Worm (Caenorhabditis elegans): Measurements from ENCODE around the gene garr-1.

garr-1 gene

DNA sequence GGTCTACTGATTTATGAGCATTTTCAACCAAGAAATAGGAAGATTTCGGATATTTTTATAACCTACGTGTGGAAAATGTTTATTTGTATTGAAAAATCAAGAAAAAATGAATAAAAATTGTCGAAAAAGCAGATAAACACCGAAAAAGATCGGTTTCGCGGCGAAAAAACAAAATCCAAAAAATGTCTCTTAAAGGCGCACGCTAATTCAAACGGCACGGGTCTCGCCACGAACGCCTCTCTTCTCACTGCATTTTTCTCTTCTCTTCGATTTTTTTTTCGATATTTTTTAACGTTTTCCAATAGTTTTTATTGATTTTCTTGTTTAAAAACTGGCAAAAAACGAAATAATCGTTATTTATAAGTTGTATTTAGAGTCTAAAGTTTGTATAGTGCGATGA is 422 bp upstream of the garr-1 start (continued):
- TF ChIP-seq C34F6.9 (tag; optimal IDR thresholded peaks at IDR 0.05): peak; percentile 59
- TF ChIP-seq egl-27 (tag; optimal IDR thresholded peaks at IDR 0.05): no peak
- TF ChIP-seq lsy-2 (tag; optimal IDR thresholded peaks at IDR 0.05): peak in 1 of 2 experiments; percentile 67
- no peak for TF ChIP-seq alr-1 (tag; optimal IDR thresholded peaks at IDR 0.05)
- peak; percentile 6 for TF ChIP-seq ztf-4 (tag; optimal IDR thresholded peaks at IDR 0.05)
- no peak for TF ChIP-seq F13H6.1 (tag; optimal IDR thresholded peaks at IDR 0.05)
- no peak for TF ChIP-seq peb-1 (tag; optimal IDR thresholded peaks at IDR 0.05)
- no peak for TF ChIP-seq ztf-11 (tag; optimal IDR thresholded peaks at IDR 0.05)
- no peak for TF ChIP-seq ZK546.5 (tag; optimal IDR thresholded peaks at IDR 0.05)
- no peak for TF ChIP-seq unc-39 (tag; optimal IDR thresholded peaks at IDR 0.05)

DNA sequence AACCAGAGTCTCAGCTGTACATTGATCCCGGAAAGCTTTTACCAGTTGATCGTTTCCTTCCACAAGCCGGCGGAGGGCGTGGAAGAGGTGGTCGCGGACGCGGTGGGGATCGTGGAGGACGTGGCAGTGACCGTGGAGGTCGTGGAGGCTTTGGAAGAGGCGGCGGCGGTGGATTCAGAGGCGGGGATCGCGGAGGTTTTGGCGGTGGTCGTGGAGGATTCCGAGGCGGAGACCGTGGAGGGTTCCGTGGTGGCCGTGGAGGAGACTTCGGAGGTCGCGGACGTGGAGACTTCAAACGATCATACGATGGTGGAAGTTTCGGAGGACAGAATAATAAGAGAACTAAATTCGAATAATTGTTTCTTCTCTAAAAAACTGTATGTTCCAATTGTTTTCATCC is 629 bp downstream of the garr-1 start:
- no peak for TF ChIP-seq skn-1 (tag; optimal IDR thresholded peaks at IDR 0.05)
- no peak for TF ChIP-seq ZK546.5 (tag; optimal IDR thresholded peaks at IDR 0.05)
- no peak for TF ChIP-seq R02D3.7 (tag; optimal IDR thresholded peaks at IDR 0.05)
- TF ChIP-seq nhr-23 (tag; optimal IDR thresholded peaks at IDR 0.05): no peak
- no peak for TF ChIP-seq Y55F3AM.14 (GFP tag; optimal IDR thresholded peaks at IDR 0.05)
- TF ChIP-seq nhr-129 (tag; optimal IDR thresholded peaks at IDR 0.05): no peak
- TF ChIP-seq crh-2 (tag; optimal IDR thresholded peaks at IDR 0.05): no peak

DNA sequence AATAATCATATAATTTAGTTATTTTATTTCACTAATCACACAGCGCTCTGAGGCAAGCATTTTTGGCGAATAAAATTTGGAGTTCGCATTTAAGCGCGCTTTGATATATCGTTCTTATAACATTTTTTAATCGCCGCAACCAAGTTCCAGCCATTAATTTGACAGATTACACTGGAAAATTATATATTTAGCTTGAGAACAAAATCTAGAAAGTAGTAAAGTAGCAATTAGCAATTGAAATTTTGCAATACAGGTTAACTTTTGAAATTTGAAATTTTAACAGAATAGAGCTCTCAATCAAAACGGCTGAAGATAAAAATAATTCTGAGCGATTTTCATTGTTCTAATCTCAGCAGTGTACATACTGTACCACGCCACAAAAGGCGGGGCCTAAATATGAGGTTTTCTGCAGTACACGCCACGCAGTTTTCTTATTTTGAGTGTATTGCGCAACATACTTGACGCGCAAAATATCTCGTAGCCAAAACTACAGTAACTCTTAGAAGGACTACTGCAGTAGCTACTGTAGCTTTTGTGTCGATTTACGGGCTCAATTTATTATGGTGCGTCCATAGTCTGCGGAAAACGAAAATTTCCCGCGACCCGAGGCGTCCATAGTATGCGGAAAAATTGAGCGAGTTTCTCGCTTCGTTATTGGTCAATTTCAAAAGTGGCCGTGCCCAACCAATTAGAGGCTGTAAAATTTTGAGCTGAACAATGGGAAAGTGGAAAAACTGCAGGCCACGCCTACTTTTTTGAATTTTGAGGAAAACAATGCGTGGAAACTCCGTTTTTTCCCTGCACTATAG is 1.3 kb downstream of the garr-1 start:
- TF ChIP-seq ceh-82 (tag; optimal IDR thresholded peaks at IDR 0.05) (no peak), ceh-16 (tag; optimal IDR thresholded peaks at IDR 0.05) (no peak), F13H6.1 (tag; optimal IDR thresholded peaks at IDR 0.05) (no peak), mdl-1 (tag; optimal IDR thresholded peaks at IDR 0.05) (no peak), nhr-129 (tag; optimal IDR thresholded peaks at IDR 0.05) (no peak), sma-9 (GFP tag; optimal IDR thresholded peaks at IDR 0.05) (no peak), sma-9 (tag; optimal IDR thresholded peaks at IDR 0.05) (no peak), crh-2 (tag; optimal IDR thresholded peaks at IDR 0.05) (no peak), ztf-11 (tag; optimal IDR thresholded peaks at IDR 0.05) (no peak), blmp-1 (tag; optimal IDR thresholded peaks at IDR 0.05; ENCODE audit: insufficient read depth) (no peak), nhr-21 (tag; optimal IDR thresholded peaks at IDR 0.05) (no peak), ztf-1 (GFP tag; conservative IDR thresholded peaks at IDR 0.05) (no peak), nhr-10 (tag; optimal IDR thresholded peaks at IDR 0.05) (no peak), elt-3 (tag; optimal IDR thresholded peaks at IDR 0.05) (no peak), ZK546.5 (tag; optimal IDR thresholded peaks at IDR 0.05) (no peak), mab-5 (tag; optimal IDR thresholded peaks at IDR 0.05) (no peak), nhr-6 (tag; optimal IDR thresholded peaks at IDR 0.05) (no peak)

DNA sequence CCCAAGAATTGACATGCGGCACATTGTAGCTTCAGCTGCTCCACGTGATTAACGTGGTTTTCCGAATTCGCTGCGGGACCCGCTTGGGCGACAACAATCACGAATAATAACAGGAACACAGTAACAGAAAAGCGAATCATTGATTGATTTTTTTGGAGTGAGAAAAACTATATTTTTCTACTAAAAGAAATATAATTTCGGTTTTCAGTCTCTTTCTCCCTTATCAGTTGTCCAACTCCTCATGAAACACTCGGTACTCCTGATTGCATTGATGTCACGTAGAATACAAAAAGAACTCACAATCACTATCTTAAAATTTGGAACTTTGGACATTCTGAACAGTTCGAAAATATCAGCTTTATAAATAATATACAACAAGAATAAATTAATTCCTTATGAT is 2.9 kb downstream of the garr-1 start, which contains the start of gene Y66H1A.5:
Y66H1A.5 (minus strand) TSS at position 265 of the 400 bp plus-strand sequence.
- no peak for TF ChIP-seq egl-27 (tag; optimal IDR thresholded peaks at IDR 0.05)
- TF ChIP-seq fos-1 (tag; optimal IDR thresholded peaks at IDR 0.05): peak; percentile 57

DNA sequence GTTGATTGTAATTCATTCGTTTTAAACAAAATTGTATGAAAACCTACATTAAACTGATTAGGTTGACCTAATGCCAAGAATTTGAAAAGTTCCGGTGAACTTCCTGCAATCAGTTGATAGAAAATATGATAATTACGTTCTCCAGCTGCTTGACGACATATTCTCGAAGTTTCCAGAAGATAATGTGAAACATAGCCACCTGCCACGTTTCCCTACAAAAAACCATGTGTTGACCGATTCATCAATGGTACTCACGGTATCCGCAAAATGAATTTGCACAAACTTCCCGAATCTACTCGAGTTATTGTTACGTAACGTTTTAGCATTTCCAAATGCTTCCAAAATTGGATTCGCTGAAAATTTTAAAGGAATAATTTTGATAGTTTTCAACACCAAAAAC is 12.4 kb downstream of the garr-1 start:
- TF ChIP-seq ZK546.5 (tag; optimal IDR thresholded peaks at IDR 0.05) (no peak), F13H6.1 (tag; optimal IDR thresholded peaks at IDR 0.05) (no peak), skn-1 (tag; optimal IDR thresholded peaks at IDR 0.05) (no peak), nhr-25 (tag; optimal IDR thresholded peaks at IDR 0.05) (no peak), nhr-12 (tag; optimal IDR thresholded peaks at IDR 0.05) (no peak), ztf-4 (tag; optimal IDR thresholded peaks at IDR 0.05) (no peak), zag-1 (tag; optimal IDR thresholded peaks at IDR 0.05) (no peak), nhr-77 (tag; optimal IDR thresholded peaks at IDR 0.05) (no peak), mdl-1 (tag; optimal IDR thresholded peaks at IDR 0.05) (no peak), nhr-21 (tag; optimal IDR thresholded peaks at IDR 0.05) (no peak), elt-3 (tag; optimal IDR thresholded peaks at IDR 0.05) (no peak), ceh-16 (tag; optimal IDR thresholded peaks at IDR 0.05) (no peak), gmeb-1 (tag; optimal IDR thresholded peaks at IDR 0.05) (no peak), sem-4 (tag; optimal IDR thresholded peaks at IDR 0.05) (no peak), alr-1 (tag; optimal IDR thresholded peaks at IDR 0.05) (no peak), blmp-1 (tag; optimal IDR thresholded peaks at IDR 0.05; ENCODE audit: insufficient read depth) (no peak), mab-5 (tag; optimal IDR thresholded peaks at IDR 0.05) (no peak), sma-3 (GFP tag; optimal IDR thresholded peaks at IDR 0.05) (no peak)

All from whole organism, L2 larva.